Worm (Caenorhabditis elegans): ENCODE results near the gene tag-131.
A peak's percentile ranks its signal among the peaks of the same experiment; 100 is the strongest.

tag-131 gene

DNA sequence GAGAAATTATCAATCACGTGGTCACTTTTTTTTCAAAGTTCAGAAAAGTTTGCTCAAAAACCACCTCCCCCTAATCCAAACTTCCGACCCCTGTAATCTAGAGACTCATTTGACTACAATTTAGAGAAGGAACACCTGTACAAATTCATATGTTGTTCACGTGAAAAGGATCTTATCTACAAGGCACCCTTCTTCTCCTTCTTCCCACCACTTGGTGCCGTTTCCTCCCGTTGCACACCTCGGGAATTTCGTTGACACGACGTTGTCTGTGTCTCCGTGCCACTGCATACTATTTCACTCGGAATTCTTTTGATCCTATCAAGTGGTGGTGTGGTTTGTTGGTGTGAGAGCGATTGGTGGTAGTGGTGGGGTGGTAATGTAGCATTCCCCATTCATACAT lies 43.0 kb upstream of the tag-131 start:
- TF ChIP-seq unc-62 (GFP tag; optimal IDR thresholded peaks at IDR 0.05) (no peak), elt-3 (tag; optimal IDR thresholded peaks at IDR 0.05) (no peak), blmp-1 (tag; optimal IDR thresholded peaks at IDR 0.05) (no peak), elt-2 (tag; optimal IDR thresholded peaks at IDR 0.05) (no peak), vab-15 (tag; optimal IDR thresholded peaks at IDR 0.05) (no peak), lin-15B (tag; optimal IDR thresholded peaks at IDR 0.05) (no peak), nhr-47 (tag; optimal IDR thresholded peaks at IDR 0.05) (no peak), lin-14 (GFP tag; optimal IDR thresholded peaks at IDR 0.05) (peak; percentile 12), ceh-82 (tag; optimal IDR thresholded peaks at IDR 0.05) (no peak), Y116A8C.19 (tag; optimal IDR thresholded peaks at IDR 0.05; ENCODE audit: borderline replicate concordance) (no peak), ceh-63 (GFP tag; optimal IDR thresholded peaks at IDR 0.05) (no peak), efl-1 (optimal IDR thresholded peaks at IDR 0.05) (no peak), efl-1 (GFP tag; optimal IDR thresholded peaks at IDR 0.05 in 1 of 2) (peak in 1 of 2 experiments; percentile 49), egl-13 (tag; optimal IDR thresholded peaks at IDR 0.05) (no peak)

- peak in 1 of 2 experiments; percentile 38 for TF ChIP-seq efl-1 (optimal IDR thresholded peaks at IDR 0.05)
- TF ChIP-seq efl-1 (GFP tag; optimal IDR thresholded peaks at IDR 0.05 in 1 of 2): peak; percentile 54 to 96
- TF ChIP-seq lsy-2 (tag; optimal IDR thresholded peaks at IDR 0.05): peak in 1 of 2 experiments; percentile 14
- peak; percentile 47 for TF ChIP-seq xbp-1 (tag; optimal IDR thresholded peaks at IDR 0.05)
- peak; percentile 31 for TF ChIP-seq nhr-85 (tag)
- peak; percentile 14 to 55 (median 50) for TF ChIP-seq dpl-1 (GFP tag; optimal IDR thresholded peaks at IDR 0.05)
- no peak for TF ChIP-seq C34B4.2 (tag; optimal IDR thresholded peaks at IDR 0.05)
Measured at ce11 chrIII:4275704-4276103, 41.8 kb upstream of the tag-131 start.

DNA sequence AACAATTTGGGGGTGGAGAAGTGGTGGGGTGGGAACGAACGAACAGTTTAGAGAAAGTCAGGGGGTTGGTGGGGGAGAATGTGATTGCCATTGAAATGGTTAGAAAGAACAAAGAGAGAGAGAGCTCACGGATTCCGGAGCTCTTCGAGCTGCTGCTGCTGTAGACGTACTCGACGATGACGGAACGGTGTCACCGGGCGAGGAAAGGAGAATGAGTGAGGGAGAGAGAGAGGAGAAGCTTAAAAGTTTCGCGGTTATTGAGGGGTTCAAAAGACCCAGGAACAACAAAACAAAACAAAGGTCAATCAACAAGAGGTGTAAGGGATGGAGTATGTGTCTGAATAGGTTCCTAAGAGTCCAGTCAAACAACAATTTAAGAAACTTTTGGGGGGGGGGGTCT lies 41.2 kb upstream of the tag-131 start:
- no peak for TF ChIP-seq tlp-1 (tag; optimal IDR thresholded peaks at IDR 0.05)
- TF ChIP-seq lin-35 (GFP tag; optimal IDR thresholded peaks at IDR 0.05): no peak
- TF ChIP-seq ceh-90 (tag; optimal IDR thresholded peaks at IDR 0.05): no peak
- no peak for TF ChIP-seq pqm-1 (tag; optimal IDR thresholded peaks at IDR 0.05)
- no peak for TF ChIP-seq C16A3.4 (tag; optimal IDR thresholded peaks at IDR 0.05)
- no peak for TF ChIP-seq nhr-19 (GFP tag; conservative IDR thresholded peaks at IDR 0.05)
- TF ChIP-seq nhr-90 (tag; optimal IDR thresholded peaks at IDR 0.05; ENCODE audit: poor library complexity): no peak
- no peak for TF ChIP-seq C34B4.2 (tag; optimal IDR thresholded peaks at IDR 0.05)
- TF ChIP-seq jun-1 (tag; optimal IDR thresholded peaks at IDR 0.05): no peak
- no peak for TF ChIP-seq egl-13 (tag; optimal IDR thresholded peaks at IDR 0.05)
- no peak for TF ChIP-seq efl-1 (optimal IDR thresholded peaks at IDR 0.05)
- TF ChIP-seq efl-1 (GFP tag; optimal IDR thresholded peaks at IDR 0.05 in 1 of 2): no peak
- TF ChIP-seq lin-39 (tag; optimal IDR thresholded peaks at IDR 0.05): no peak
- TF ChIP-seq ces-1 (GFP tag; optimal IDR thresholded peaks at IDR 0.05): no peak
- TF ChIP-seq nhr-20 (tag; optimal IDR thresholded peaks at IDR 0.05): no peak
- TF ChIP-seq unc-86 (tag; optimal IDR thresholded peaks at IDR 0.05): no peak
- TF ChIP-seq xbp-1 (tag; optimal IDR thresholded peaks at IDR 0.05): no peak

ce11 chrIII:4277762-4278161 lies 39.7 kb upstream of the tag-131 start:
- TF ChIP-seq vab-15 (tag; optimal IDR thresholded peaks at IDR 0.05) (no peak), unc-30 (tag; optimal IDR thresholded peaks at IDR 0.05) (no peak), hpl-2 (GFP tag; optimal IDR thresholded peaks at IDR 0.05) (no peak), unc-86 (tag; optimal IDR thresholded peaks at IDR 0.05) (no peak), snu-23 (GFP tag; optimal IDR thresholded peaks at IDR 0.05) (no peak), mdl-1 (tag; optimal IDR thresholded peaks at IDR 0.05) (no peak), efl-3 (GFP tag; optimal IDR thresholded peaks at IDR 0.05) (no peak), mep-1 (tag; optimal IDR thresholded peaks at IDR 0.05) (no peak), lin-35 (GFP tag; optimal IDR thresholded peaks at IDR 0.05) (no peak), lin-13 (GFP tag; optimal IDR thresholded peaks at IDR 0.05) (no peak), fos-1 (tag; optimal IDR thresholded peaks at IDR 0.05) (no peak)
